Worm (Caenorhabditis elegans) whole organism, mixed stage, embryonic: ENCODE data around the gene clik-1.
A peak's percentile ranks its signal among the peaks of the same experiment; 100 is the strongest.

ENCODE experiments used
- M03D4.4 ChIP-seq: sonication (generic microtip); optimal IDR thresholded peaks from 2 replicates; lab custom pipeline; 2017; ENCODE audit warnings: mild to moderate bottlenecking, missing genetic modification characterization, missing compliant biosample characterization
- bed-3 ChIP-seq: fragments of 200-800 bp; sonication (Bioruptor generic); optimal IDR thresholded peaks from 3 replicates; lab custom pipeline; 2018; ENCODE audit warnings: mild to moderate bottlenecking, missing genetic modification characterization, moderate library complexity, missing compliant biosample characterization
- blmp-1 ChIP-seq: fragments of 150-350 bp; optimal IDR thresholded peaks from 2 replicates; lab custom pipeline; 2014; ENCODE audit warnings: missing biosample characterization, missing genetic modification characterization
- ceh-39 ChIP-seq: fragments of 150-350 bp; optimal IDR thresholded peaks from 2 replicates; lab custom pipeline; 2014; ENCODE audit warnings: missing biosample characterization, missing genetic modification characterization
- ceh-43 ChIP-seq: fragments of 200-800 bp; sonication (Bioruptor generic); optimal IDR thresholded peaks from 2 replicates; lab custom pipeline; 2018; ENCODE audit warnings: mild to moderate bottlenecking, missing genetic modification characterization, moderate library complexity, missing compliant biosample characterization
- ces-1 ChIP-seq: fragments of 150-350 bp; optimal IDR thresholded peaks from 2 replicates; lab custom pipeline; 2014; ENCODE audit warnings: missing biosample characterization, missing genetic modification reagents, missing genetic modification characterization
- cnd-1 ChIP-seq: fragments of 200-800 bp; sonication (Bioruptor generic); optimal IDR thresholded peaks from 2 replicates; lab custom pipeline; 2018; ENCODE audit warnings: mild to moderate bottlenecking, missing genetic modification characterization, missing compliant biosample characterization
- drap-1 ChIP-seq: fragments of 200-800 bp; sonication (Bioruptor generic); optimal IDR thresholded peaks from 3 replicates; lab custom pipeline; 2018; ENCODE audit warnings: mild to moderate bottlenecking, missing genetic modification characterization, missing compliant biosample characterization
- elt-1 ChIP-seq: sonication (generic microtip); optimal IDR thresholded peaks from 2 replicates; lab custom pipeline; 2017; ENCODE audit warnings: missing genetic modification characterization, mild to moderate bottlenecking, missing compliant biosample characterization, antibody characterized with exemption, moderate library complexity, borderline replicate concordance; ENCODE audit not compliant: insufficient read depth
- elt-3 ChIP-seq: fragments of 150-350 bp; optimal IDR thresholded peaks from 2 replicates; lab custom pipeline; 2014; ENCODE audit warnings: missing biosample characterization, missing genetic modification characterization
- flh-1 ChIP-seq: fragments of 200-800 bp; sonication (Bioruptor generic); optimal IDR thresholded peaks from 2 replicates; lab custom pipeline; 2018; ENCODE audit warnings: mild to moderate bottlenecking, missing genetic modification characterization, moderate library complexity, missing compliant biosample characterization
- ham-2 ChIP-seq: fragments of 200-800 bp; sonication (Bioruptor generic); optimal IDR thresholded peaks from 2 replicates; lab custom pipeline; 2018; ENCODE audit warnings: mild to moderate bottlenecking, missing genetic modification characterization, missing compliant biosample characterization
- hlh-1 ChIP-seq: fragments of 150-350 bp; optimal IDR thresholded peaks from 2 replicates; lab custom pipeline; 2014; ENCODE audit warnings: missing biosample characterization, missing genetic modification reagents, missing genetic modification characterization
- lin-13 ChIP-seq: fragments of 150-350 bp; optimal IDR thresholded peaks from 2 replicates; lab custom pipeline; 2014; ENCODE audit warnings: missing biosample characterization, missing genetic modification characterization
- lsy-2 ChIP-seq: fragments of 150-350 bp; optimal IDR thresholded peaks from 2 replicates; lab custom pipeline; 2014; ENCODE audit warnings: missing biosample characterization, missing genetic modification characterization
- mab-5 ChIP-seq: fragments of 150-350 bp; optimal IDR thresholded peaks from 2 replicates; lab custom pipeline; 2014; ENCODE audit warnings: missing biosample characterization, missing genetic modification characterization
- mep-1 ChIP-seq: fragments of 150-350 bp; optimal IDR thresholded peaks from 2 replicates; lab custom pipeline; 2017; ENCODE audit warnings: missing biosample characterization, missing genetic modification reagents, missing genetic modification characterization, inconsistent platforms
- mls-2 ChIP-seq: sonication (generic microtip); optimal IDR thresholded peaks from 2 replicates; lab custom pipeline; 2016; ENCODE audit warnings: mild to moderate bottlenecking, missing genetic modification characterization, moderate library complexity, missing compliant biosample characterization
- nhr-12 ChIP-seq: fragments of 150-350 bp; optimal IDR thresholded peaks from 2 replicates; lab custom pipeline; 2014; ENCODE audit warnings: missing biosample characterization, missing genetic modification characterization
- nhr-2 ChIP-seq: fragments of 150-350 bp; optimal IDR thresholded peaks from 2 replicates; lab custom pipeline; 2014; ENCODE audit warnings: missing biosample characterization, missing genetic modification characterization
- nhr-237 ChIP-seq: fragments of 150-350 bp; optimal IDR thresholded peaks from 2 replicates; lab custom pipeline; 2014; ENCODE audit warnings: missing biosample characterization, missing genetic modification characterization
- pha-4 ChIP-seq: fragments of 150-350 bp; optimal IDR thresholded peaks from 2 replicates; lab custom pipeline; 2018; ENCODE audit warnings: missing biosample characterization, missing genetic modification reagents, missing genetic modification characterization
- sem-2 ChIP-seq: fragments of 200-800 bp; sonication (Bioruptor generic); optimal IDR thresholded peaks from 2 replicates; lab custom pipeline; 2018; ENCODE audit warnings: mild to moderate bottlenecking, missing genetic modification characterization, missing compliant biosample characterization
- sptf-1 ChIP-seq: sonication (generic microtip); optimal IDR thresholded peaks from 2 replicates; lab custom pipeline; 2017; ENCODE audit warnings: mild to moderate bottlenecking, missing genetic modification characterization, moderate library complexity, missing compliant biosample characterization
- tbx-8 ChIP-seq: fragments of 200-800 bp; sonication (Bioruptor generic); optimal IDR thresholded peaks from 2 replicates; lab custom pipeline; 2018; ENCODE audit warnings: mild to moderate bottlenecking, missing genetic modification characterization, moderate library complexity, missing compliant biosample characterization
- unc-120 ChIP-seq: sonication (generic microtip); optimal IDR thresholded peaks from 2 replicates; lab custom pipeline; 2017; ENCODE audit warnings: missing genetic modification characterization, missing compliant biosample characterization; ENCODE audit not compliant: poor library complexity, severe bottlenecking
- unc-39 ChIP-seq: fragments of 150-350 bp; optimal IDR thresholded peaks from 2 replicates; lab custom pipeline; 2014; ENCODE audit warnings: missing biosample characterization, missing genetic modification characterization
- unc-62 ChIP-seq: fragments of 150-350 bp; optimal IDR thresholded peaks from 2 replicates; lab custom pipeline; 2014; ENCODE audit warnings: missing biosample characterization, missing genetic modification reagents, missing genetic modification characterization
- zip-8 ChIP-seq: fragments of 150-350 bp; optimal IDR thresholded peaks from 2 replicates; lab custom pipeline; 2014; ENCODE audit warnings: missing biosample characterization, missing genetic modification characterization
- ztf-11 ChIP-seq: fragments of 150-350 bp; optimal IDR thresholded peaks from 2 replicates; lab custom pipeline; 2014; ENCODE audit warnings: missing biosample characterization, missing genetic modification characterization

The clik-1 gene

ce11 chrV:6773735-6774134, 5.2 kb upstream of the clik-1 start, which contains the start of gene ZC404.16:
TSS of gene ZC404.16 (minus strand) at chrV:6773835.
- TF ChIP-seq nhr-237 (tag; lab: Kevin White, UChicago) (no peak), ces-1 (GFP tag; lab: Kevin White, UChicago) (no peak), elt-3 (tag; lab: Kevin White, UChicago) (no peak), lin-13 (tag; lab: Kevin White, UChicago) (no peak), M03D4.4 (tag; lab: Kevin White, UChicago) (no peak), unc-39 (tag; lab: Kevin White, UChicago) (no peak), ceh-43 (no peak), mab-5 (tag; lab: Kevin White, UChicago) (no peak)

ce11 chrV:6771645-6772044, 3.1 kb upstream of the clik-1 start, which contains the start of gene srh-30:
TSS of gene srh-30 (minus strand) at chrV:6771745.
- TF ChIP-seq nhr-237 (tag; lab: Kevin White, UChicago) (no peak), elt-1 (tag; lab: Kevin White, UChicago) (no peak), unc-62 (no peak), flh-1 (GFP tag; lab: Kevin White, UChicago) (no peak), unc-120 (no peak), lsy-2 (tag; lab: Kevin White, UChicago) (no peak), sptf-1 (no peak), hlh-1 (no peak), nhr-12 (no peak)

- TF ChIP-seq nhr-237 (tag; lab: Kevin White, UChicago) (no peak), cnd-1 (tag; lab: Kevin White, UChicago) (no peak), mls-2 (tag; lab: Kevin White, UChicago) (no peak), ces-1 (GFP tag; lab: Kevin White, UChicago) (no peak), bed-3 (GFP tag; lab: Kevin White, UChicago) (no peak), ceh-39 (tag; lab: Kevin White, UChicago) (no peak), hlh-1 (no peak), M03D4.4 (tag; lab: Kevin White, UChicago) (no peak), ceh-43 (no peak), zip-8 (tag; lab: Kevin White, UChicago) (no peak), ztf-11 (tag; lab: Kevin White, UChicago) (no peak), nhr-12 (no peak), flh-1 (GFP tag; lab: Kevin White, UChicago) (no peak), mep-1 (tag; lab: Kevin White, UChicago) (no peak), nhr-2 (tag; lab: Kevin White, UChicago) (no peak), sem-2 (GFP tag; lab: Kevin White, UChicago) (no peak), unc-39 (tag; lab: Kevin White, UChicago) (no peak)
Measured at ce11 chrV:6769440-6769839, 908 bp upstream of the clik-1 start.

- TF ChIP-seq ham-2 (GFP tag; lab: Kevin White, UChicago) (no peak), unc-120 (peak; percentile 47), hlh-1 (peak; percentile 60)
Measured at ce11 chrV:6767576-6767975, 956 bp downstream of the clik-1 start.

- TF ChIP-seq elt-1 (tag; lab: Kevin White, UChicago) (no peak), lin-13 (tag; lab: Kevin White, UChicago) (no peak), ham-2 (GFP tag; lab: Kevin White, UChicago) (no peak), mep-1 (tag; lab: Kevin White, UChicago) (no peak), ceh-43 (no peak), unc-62 (no peak), nhr-237 (tag; lab: Kevin White, UChicago) (no peak), pha-4 (no peak), drap-1 (no peak), nhr-12 (no peak)
Measured at ce11 chrV:6764972-6765371, 3.6 kb downstream of the clik-1 start, which contains the start of gene bbs-8. TSS of gene bbs-8 (minus strand) at chrV:6765072.

ce11 chrV:6762361-6762760, 6.2 kb downstream of the clik-1 start, which contains the start of gene T25F10.4:
TSS of gene T25F10.4 (minus strand) at chrV:6762461.
- TF ChIP-seq unc-39 (tag; lab: Kevin White, UChicago) (no peak), nhr-237 (tag; lab: Kevin White, UChicago) (no peak), ceh-39 (tag; lab: Kevin White, UChicago) (no peak), flh-1 (GFP tag; lab: Kevin White, UChicago) (no peak), lin-13 (tag; lab: Kevin White, UChicago) (no peak), mab-5 (tag; lab: Kevin White, UChicago) (no peak), ztf-11 (tag; lab: Kevin White, UChicago) (no peak), mep-1 (tag; lab: Kevin White, UChicago) (no peak), ham-2 (GFP tag; lab: Kevin White, UChicago) (no peak), tbx-8 (GFP tag; lab: Kevin White, UChicago) (no peak), hlh-1 (no peak), sem-2 (GFP tag; lab: Kevin White, UChicago) (no peak), mls-2 (tag; lab: Kevin White, UChicago) (no peak), bed-3 (GFP tag; lab: Kevin White, UChicago) (no peak), cnd-1 (tag; lab: Kevin White, UChicago) (no peak), nhr-12 (no peak), blmp-1 (tag; lab: Kevin White, UChicago) (no peak), zip-8 (tag; lab: Kevin White, UChicago) (no peak), pha-4 (no peak), lsy-2 (tag; lab: Kevin White, UChicago) (no peak)
